Worm (Caenorhabditis elegans) whole organism, L1 larva: Measurements from ENCODE around the gene gst-39.
"Not testable (repeated sequence)": the region's sequence is repeated elsewhere in the genome, so short reads cannot be mapped to it uniquely, and the experiment has no call there.

Experiments
- C16A3.4 ChIP-seq: fragments of 150-350 bp; optimal IDR thresholded peaks from 2 replicates; lab custom pipeline; 2014; ENCODE audit warnings: missing biosample characterization, missing genetic modification characterization
- F16B12.6 ChIP-seq: fragments of 150-350 bp; optimal IDR thresholded peaks from 2 replicates; lab custom pipeline; 2014; ENCODE audit warnings: missing biosample characterization, missing genetic modification characterization
- alr-1 ChIP-seq: fragments of 200-800 bp; sonication (Bioruptor generic); optimal IDR thresholded peaks from 2 replicates; lab custom pipeline; 2018; ENCODE audit warnings: borderline replicate concordance, mild to moderate bottlenecking, missing genetic modification characterization, missing compliant biosample characterization
- aly-2 ChIP-seq: fragments of 150-350 bp; optimal IDR thresholded peaks from 2 replicates; lab custom pipeline; 2014; ENCODE audit warnings: missing biosample characterization, missing genetic modification characterization
- blmp-1 ChIP-seq: fragments of 150-350 bp; optimal IDR thresholded peaks from 2 replicates; lab custom pipeline; 2014; ENCODE audit warnings: missing biosample characterization, missing genetic modification characterization
- ceh-63 ChIP-seq: fragments of 200-800 bp; sonication (Bioruptor generic); optimal IDR thresholded peaks from 2 replicates; lab custom pipeline; 2018; ENCODE audit warnings: mild to moderate bottlenecking, missing genetic modification characterization, missing compliant biosample characterization
- ceh-90 ChIP-seq: sonication (generic microtip); optimal IDR thresholded peaks from 2 replicates; lab custom pipeline; 2016; ENCODE audit warnings: missing genetic modification characterization, missing compliant biosample characterization
- dsc-1 ChIP-seq: sonication (generic microtip); optimal IDR thresholded peaks from 2 replicates; lab custom pipeline; 2016; ENCODE audit warnings: mild to moderate bottlenecking, missing genetic modification characterization, missing compliant biosample characterization
- efl-1 ChIP-seq, 4 experiments: fragments of 150-350 bp; optimal IDR thresholded peaks in 3 of 4; peaks in 1 of 4; 1 replicate in 1 of 4; 2 replicates in 3 of 4; lab custom pipeline; 2014; ENCODE audit warnings: missing biosample characterization in 2 of 4, missing genetic modification characterization in 2 of 4, missing genetic modification reagents in 2 of 4
- efl-3 ChIP-seq: fragments of 200-800 bp; sonication (Bioruptor generic); optimal IDR thresholded peaks from 2 replicates; lab custom pipeline; 2018; ENCODE audit warnings: mild to moderate bottlenecking, missing genetic modification characterization, missing compliant biosample characterization
- egl-27 ChIP-seq, 2 experiments: fragments of 150-350 bp in 1 of 2; sonication (generic microtip); optimal IDR thresholded peaks; 3 replicates each; lab custom pipeline; 2017 to 2018; ENCODE audit warnings: missing biosample characterization in 2 of 2, missing genetic modification characterization in 2 of 2, missing genetic modification reagents in 2 of 2
- elt-2 ChIP-seq: sonication (generic microtip); optimal IDR thresholded peaks from 2 replicates; lab custom pipeline; 2016; ENCODE audit warnings: missing genetic modification characterization, mild to moderate bottlenecking, inconsistent platforms, missing compliant biosample characterization, missing genetic modification reagents
- ets-5 ChIP-seq: fragments of 200-800 bp; sonication (Bioruptor generic); IDR thresholded peaks from 2 replicates; pipeline ENCODE4 v1.3.6; 2022; ENCODE audit warnings: missing genetic modification characterization, missing compliant biosample characterization
- fkh-10 ChIP-seq: sonication (generic microtip); optimal IDR thresholded peaks from 2 replicates; lab custom pipeline; 2017; ENCODE audit warnings: missing biosample characterization, missing genetic modification reagents, missing genetic modification characterization
- fkh-8 ChIP-seq: sonication (generic microtip); optimal IDR thresholded peaks from 2 replicates; lab custom pipeline; 2016; ENCODE audit warnings: mild to moderate bottlenecking, missing genetic modification characterization, missing compliant biosample characterization
- fos-1 ChIP-seq: fragments of 150-350 bp; optimal IDR thresholded peaks from 2 replicates; lab custom pipeline; 2014; ENCODE audit warnings: missing biosample characterization, missing genetic modification characterization
- hlh-4 ChIP-seq: sonication (generic microtip); optimal IDR thresholded peaks from 2 replicates; lab custom pipeline; 2016; ENCODE audit warnings: mild to moderate bottlenecking, missing genetic modification characterization, missing compliant biosample characterization
- hpl-2 ChIP-seq: fragments of 150-350 bp; optimal IDR thresholded peaks from 2 replicates; lab custom pipeline; 2014; ENCODE audit warnings: missing biosample characterization, missing genetic modification reagents, missing genetic modification characterization
- isw-1 ChIP-seq: fragments of 200-800 bp; sonication (Bioruptor generic); IDR thresholded peaks from 2 replicates; pipeline ENCODE4 v1.3.6; 2022; ENCODE audit warnings: missing genetic modification characterization, missing compliant biosample characterization
- lin-14 ChIP-seq: fragments of 200-800 bp; sonication (Bioruptor generic); optimal IDR thresholded peaks from 2 replicates; lab custom pipeline; 2018; ENCODE audit warnings: mild to moderate bottlenecking, missing genetic modification characterization, moderate library complexity, missing compliant biosample characterization
- lsy-2 ChIP-seq, 2 experiments: fragments of 150-350 bp; optimal IDR thresholded peaks; 2 replicates each; lab custom pipeline; 2014; ENCODE audit warnings: missing biosample characterization in 2 of 2, missing genetic modification characterization in 2 of 2
- mab-9 ChIP-seq: fragments of 200-800 bp; sonication (Bioruptor generic); IDR thresholded peaks from 2 replicates; pipeline ENCODE4 v1.3.6; 2022; ENCODE audit warnings: missing genetic modification reagents, missing genetic modification characterization, missing compliant biosample characterization
- nhr-12 ChIP-seq: sonication (generic microtip); optimal IDR thresholded peaks from 2 replicates; lab custom pipeline; 2017; ENCODE audit warnings: missing biosample characterization, missing genetic modification characterization
- nhr-20 ChIP-seq: sonication (generic microtip); optimal IDR thresholded peaks from 2 replicates; lab custom pipeline; 2016; ENCODE audit warnings: mild to moderate bottlenecking, missing genetic modification characterization, missing compliant biosample characterization
- nhr-237 ChIP-seq: fragments of 150-350 bp; optimal IDR thresholded peaks from 2 replicates; lab custom pipeline; 2014; ENCODE audit warnings: missing biosample characterization, missing genetic modification characterization
- nhr-71 ChIP-seq: sonication (generic microtip); optimal IDR thresholded peaks from 2 replicates; lab custom pipeline; 2016; ENCODE audit warnings: mild to moderate bottlenecking, missing genetic modification characterization, moderate library complexity, missing compliant biosample characterization
- nhr-76 ChIP-seq: sonication (generic microtip); optimal IDR thresholded peaks from 2 replicates; lab custom pipeline; 2017; ENCODE audit warnings: missing biosample characterization, missing genetic modification characterization
- nhr-85 ChIP-seq: sonication (generic microtip); peaks from one replicate; lab custom pipeline; 2016; ENCODE audit warnings: missing genetic modification characterization, inconsistent platforms, missing compliant biosample characterization
- nhr-90 ChIP-seq: sonication (generic microtip); optimal IDR thresholded peaks from 2 replicates; lab custom pipeline; 2016; ENCODE audit warnings: mild to moderate bottlenecking, missing genetic modification characterization, missing compliant biosample characterization; ENCODE audit not compliant: poor library complexity
- pax-3 ChIP-seq: fragments of 200-800 bp; sonication (Bioruptor generic); optimal IDR thresholded peaks from 2 replicates; lab custom pipeline; 2018; ENCODE audit warnings: mild to moderate bottlenecking, missing genetic modification characterization, moderate library complexity, missing compliant biosample characterization
- pqm-1 ChIP-seq: sonication (generic microtip); optimal IDR thresholded peaks from 3 replicates; lab custom pipeline; 2017; ENCODE audit warnings: missing biosample characterization, missing genetic modification characterization
- rnt-1 ChIP-seq: sonication (generic microtip); optimal IDR thresholded peaks from 2 replicates; lab custom pipeline; 2016; ENCODE audit warnings: mild to moderate bottlenecking, missing genetic modification characterization, moderate library complexity, missing compliant biosample characterization
- skn-1 ChIP-seq: fragments of 150-350 bp; optimal IDR thresholded peaks from 2 replicates; lab custom pipeline; 2014; ENCODE audit warnings: missing biosample characterization, missing genetic modification characterization
- sup-37 ChIP-seq: fragments of 200-800 bp; sonication (Bioruptor generic); optimal IDR thresholded peaks from 2 replicates; lab custom pipeline; 2018; ENCODE audit warnings: mild to moderate bottlenecking, missing genetic modification characterization, missing compliant biosample characterization
- unc-130 ChIP-seq: fragments of 150-350 bp; optimal IDR thresholded peaks from 2 replicates; lab custom pipeline; 2017; ENCODE audit warnings: missing biosample characterization, missing genetic modification characterization, inconsistent platforms
- unc-30 ChIP-seq: sonication (generic microtip); optimal IDR thresholded peaks from 2 replicates; lab custom pipeline; 2017; ENCODE audit warnings: missing biosample characterization, missing genetic modification characterization
- unc-98 ChIP-seq: fragments of 200-800 bp; sonication (Bioruptor generic); IDR thresholded peaks from 2 replicates; pipeline ENCODE4 v1.3.6; 2022; ENCODE audit warnings: missing genetic modification characterization, missing compliant biosample characterization
- vab-15 ChIP-seq: sonication (generic microtip); optimal IDR thresholded peaks from 2 replicates; lab custom pipeline; 2017; ENCODE audit warnings: missing genotype, mild to moderate bottlenecking, missing genetic modification characterization, missing compliant biosample characterization
- zag-1 ChIP-seq: fragments of 150-350 bp; optimal IDR thresholded peaks from 2 replicates; lab custom pipeline; 2014; ENCODE audit warnings: missing biosample characterization, missing genetic modification characterization
- zip-4 ChIP-seq: fragments of 200-800 bp; sonication (Bioruptor generic); optimal IDR thresholded peaks from 2 replicates; lab custom pipeline; 2018; ENCODE audit warnings: mild to moderate bottlenecking, missing genetic modification characterization, moderate library complexity, missing compliant biosample characterization

gst-39 gene

ce11 chrII:15171816-15172215 lies at the start of gene gst-39:
Gene gst-39 (minus strand): TSS chrII:15171916.
- TF ChIP-seq sup-37 (GFP tag; lab: Kevin White, UChicago); blmp-1 (tag; lab: Kevin White, UChicago); ceh-90 (tag; lab: Kevin White, UChicago): not testable (repeated sequence)

ce11 chrII:15220116-15220515 lies 48.4 kb upstream of the gst-39 start:
- no peak for TF ChIP-seq unc-98 (GFP tag; lab: Robert Waterston, UW)

- TF ChIP-seq elt-2 (tag; lab: Kevin White, UChicago), result no peak
- no peak for TF ChIP-seq pqm-1 (tag; lab: Kevin White, UChicago)
- TF ChIP-seq efl-1 (optimal IDR thresholded peaks at IDR 0.05; lab: Kevin White, UChicago), result no peak
- TF ChIP-seq efl-1 (GFP tag; optimal IDR thresholded peaks at IDR 0.05 in 1 of 2; lab: Kevin White, UChicago), result peak in 1 of 2 experiments; percentile 90
Measured at ce11 chrII:15219033-15219432, 47.3 kb upstream of the gst-39 start.

ce11 chrII:15218609-15219008 lies 46.9 kb upstream of the gst-39 start:
- TF ChIP-seq ets-5 (0 out of 2 replicates have a peak, but pooled peaks have one; percentile 61), pax-3 (no peak)

- peak; percentile 94 for TF ChIP-seq blmp-1 (tag; lab: Kevin White, UChicago)
- TF ChIP-seq zip-4 (GFP tag; lab: Kevin White, UChicago), result no peak
Measured at ce11 chrII:15217949-15218348, 46.2 kb upstream of the gst-39 start.

ce11 chrII:15213732-15214131 lies 42.0 kb upstream of the gst-39 start:
- TF ChIP-seq lin-14 (GFP tag; lab: Kevin White, UChicago), result peak; percentile 52
- no peak for TF ChIP-seq nhr-237 (tag; lab: Kevin White, UChicago)
- peak; percentile 3 for TF ChIP-seq nhr-20
- TF ChIP-seq mab-9 (GFP tag; lab: Robert Waterston, UW), result no peak
- no peak for TF ChIP-seq zag-1 (tag; lab: Kevin White, UChicago)
- peak; percentile 90 for TF ChIP-seq nhr-85 (tag; lab: Kevin White, UChicago)
- no peak for TF ChIP-seq C16A3.4
- TF ChIP-seq nhr-71 (tag; lab: Kevin White, UChicago), result peak; percentile 28
- TF ChIP-seq blmp-1 (tag; lab: Kevin White, UChicago), result peak; percentile 44
- peak; percentile 2 for TF ChIP-seq nhr-90 (tag; lab: Kevin White, UChicago)
- TF ChIP-seq, all 84 proteins: peak for 6

- TF ChIP-seq vab-15 (tag; lab: Kevin White, UChicago) (no peak), nhr-76 (tag; lab: Kevin White, UChicago) (no peak), elt-2 (tag; lab: Kevin White, UChicago) (no peak), lsy-2 (tag; optimal IDR thresholded peaks at IDR 0.05; lab: Kevin White, UChicago) (peak in 1 of 2 experiments; percentile 70), dsc-1 (tag; lab: Kevin White, UChicago) (no peak), rnt-1 (tag; lab: Kevin White, UChicago) (peak; percentile 1), hlh-4 (tag; lab: Kevin White, UChicago) (no peak), isw-1 (no peak), fkh-10 (GFP tag; lab: Kevin White, UChicago) (no peak), fkh-8 (no peak), F16B12.6 (tag; lab: Kevin White, UChicago) (no peak), egl-27 (tag; optimal IDR thresholded peaks at IDR 0.05; lab: Kevin White, UChicago) (no peak), efl-3 (GFP tag; lab: Kevin White, UChicago) (no peak), aly-2 (tag; lab: Kevin White, UChicago) (no peak), nhr-71 (tag; lab: Kevin White, UChicago) (peak; percentile 83), alr-1 (tag; lab: Kevin White, UChicago) (no peak), fos-1 (tag; lab: Kevin White, UChicago) (no peak), unc-130 (tag; lab: Kevin White, UChicago) (peak; percentile 60), hpl-2 (GFP tag; lab: Kevin White, UChicago) (no peak), ceh-63 (no peak), blmp-1 (tag; lab: Kevin White, UChicago) (peak; percentile 87), skn-1 (tag; lab: Kevin White, UChicago) (peak; percentile 49), unc-30 (no peak), nhr-12 (no peak)
Measured at ce11 chrII:15212260-15212914, 40.7 kb upstream of the gst-39 start.
